Worm (Caenorhabditis elegans): ENCODE measurements around the gene nmur-3.

nmur-3 gene

DNA sequence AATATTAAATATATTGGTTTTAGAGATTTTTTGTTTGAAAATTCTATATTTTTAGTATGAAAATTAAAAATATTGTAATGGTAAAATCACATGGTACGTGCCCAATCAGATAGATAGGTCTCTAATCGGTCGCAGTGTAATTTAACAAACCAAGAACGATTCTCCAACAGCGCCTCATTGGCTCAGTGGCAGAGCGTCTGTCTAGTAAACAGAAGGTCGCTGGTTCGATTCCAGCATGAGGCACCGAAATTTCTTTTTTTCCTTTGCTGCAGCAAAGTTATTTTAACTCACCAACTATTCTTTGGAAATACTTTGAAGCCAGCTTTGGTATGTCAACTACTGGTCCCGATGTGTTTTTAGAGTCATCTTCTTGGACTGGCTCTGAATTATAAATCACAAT, 21.5 kb upstream of the nmur-3 start (continued):
- TF ChIP-seq tra-1 (GFP tag; IDR thresholded peaks at IDR 0.05) = peak; percentile 70; the same call in 1 of the 2 replicates
- TF ChIP-seq egl-27 (tag; optimal IDR thresholded peaks at IDR 0.05) = no peak
- no peak for TF ChIP-seq hif-1 (tag; optimal IDR thresholded peaks at IDR 0.05)
- TF ChIP-seq nhr-25 (tag; optimal IDR thresholded peaks at IDR 0.05; ENCODE audit: borderline replicate concordance, insufficient read depth) = no peak
- no peak for TF ChIP-seq unc-39 (tag; optimal IDR thresholded peaks at IDR 0.05)
- TF ChIP-seq skn-1 (tag; optimal IDR thresholded peaks at IDR 0.05) = no peak
- no peak for TF ChIP-seq dve-1 (tag; optimal IDR thresholded peaks at IDR 0.05; ENCODE audit: insufficient read depth)
- peak; percentile 13 to 75 for TF ChIP-seq daf-16 (GFP tag; optimal IDR thresholded peaks at IDR 0.05)
- TF ChIP-seq daf-16 (tag; optimal IDR thresholded peaks at IDR 0.05) = peak; percentile 73
- TF ChIP-seq aha-1 (tag) = no peak
- no peak for TF ChIP-seq ceh-82 (tag; optimal IDR thresholded peaks at IDR 0.05)
- TF ChIP-seq fos-1 (tag; optimal IDR thresholded peaks at IDR 0.05) = no peak
- peak; percentile 20 for TF ChIP-seq F10B5.3 (tag; optimal IDR thresholded peaks at IDR 0.05)
- no peak for TF ChIP-seq nhr-28 (tag; optimal IDR thresholded peaks at IDR 0.05)
- peak; percentile 41 for TF ChIP-seq nhr-102 (tag; optimal IDR thresholded peaks at IDR 0.05)
- TF ChIP-seq jun-1 (tag; optimal IDR thresholded peaks at IDR 0.05) = no peak
- no peak for TF ChIP-seq Y105C5A.15 (GFP tag; IDR thresholded peaks at IDR 0.05)
- TF ChIP-seq tag-97 (GFP tag; IDR thresholded peaks at IDR 0.05) = no peak
- peak; percentile 2 for TF ChIP-seq rbr-2 (tag; optimal IDR thresholded peaks at IDR 0.05)
- no peak for TF ChIP-seq mdt-29 (GFP tag; IDR thresholded peaks at IDR 0.05)
- no peak for TF ChIP-seq spr-1 (tag; optimal IDR thresholded peaks at IDR 0.05)
- TF ChIP-seq zag-1 (tag; optimal IDR thresholded peaks at IDR 0.05) = no peak
- TF ChIP-seq zip-11 (GFP tag; IDR thresholded peaks at IDR 0.05) = no peak
- no peak for TF ChIP-seq F37D6.2 (tag; optimal IDR thresholded peaks at IDR 0.05)
- TF ChIP-seq Y5F2A.4 (GFP tag; optimal IDR thresholded peaks at IDR 0.05) = peak; percentile 47
- TF ChIP-seq F26F4.8 (GFP tag; conservative IDR thresholded peaks at IDR 0.05) = 0 out of 2 replicates have a peak, but pooled peaks have one; percentile 43
- TF ChIP-seq lin-1 (GFP tag; IDR thresholded peaks at IDR 0.05) = 0 out of 2 replicates have a peak, but pooled peaks have one; percentile 14
- TF ChIP-seq nhr-48 (tag; optimal IDR thresholded peaks at IDR 0.05) = no peak
- TF ChIP-seq vab-7 (GFP tag; IDR thresholded peaks at IDR 0.05) = peak; percentile 73
- TF ChIP-seq nhr-237 (tag; optimal IDR thresholded peaks at IDR 0.05) = no peak
- TF ChIP-seq ces-1 (GFP tag; optimal IDR thresholded peaks at IDR 0.05) = no peak
- peak; percentile 77 for TF ChIP-seq egl-43 (GFP tag; IDR thresholded peaks at IDR 0.05)
- TF ChIP-seq nhr-76 (tag; optimal IDR thresholded peaks at IDR 0.05) = no peak
- no peak for TF ChIP-seq R02D3.7 (tag; optimal IDR thresholded peaks at IDR 0.05)
- TF ChIP-seq nhr-6 (tag; optimal IDR thresholded peaks at IDR 0.05) = no peak
- no peak for TF ChIP-seq ceh-62 (tag; optimal IDR thresholded peaks at IDR 0.05)
- TF ChIP-seq lim-7 (GFP tag; IDR thresholded peaks at IDR 0.05) = peak; percentile 91
- peak in 1 of 2 experiments; percentile 50 for TF ChIP-seq unc-62 (GFP tag; optimal IDR thresholded peaks at IDR 0.05 in 1 of 2)
- no peak for TF ChIP-seq unc-62 (tag; optimal IDR thresholded peaks at IDR 0.05)
- no peak for TF ChIP-seq nhr-11 (tag; optimal IDR thresholded peaks at IDR 0.05)
- peak; percentile 32; the same call in 1 of the 2 replicates for TF ChIP-seq ceh-20 (GFP tag; IDR thresholded peaks at IDR 0.05)
- TF ChIP-seq dmd-9 (GFP tag; IDR thresholded peaks at IDR 0.05) = no peak
- TF ChIP-seq hlh-30 (tag; optimal IDR thresholded peaks at IDR 0.05; ENCODE audit: insufficient read depth) = peak; percentile 82
- TF ChIP-seq mes-2 (tag; optimal IDR thresholded peaks at IDR 0.05; ENCODE audit: poor library complexity, severe bottlenecking) = peak; percentile 74
- peak; percentile 56; the same call in 1 of the 2 replicates for TF ChIP-seq ceh-44 (GFP tag; IDR thresholded peaks at IDR 0.05)
- TF ChIP-seq ceh-32 (tag; optimal IDR thresholded peaks at IDR 0.05; ENCODE audit: poor library complexity) = no peak
- no peak for TF ChIP-seq lin-15B (tag; optimal IDR thresholded peaks at IDR 0.05)
- TF ChIP-seq daf-8 (GFP tag; IDR thresholded peaks at IDR 0.05) = no peak
- no peak for TF ChIP-seq ama-1 (optimal IDR thresholded peaks at IDR 0.05)
- TF ChIP-seq dpl-1 (GFP tag; optimal IDR thresholded peaks at IDR 0.05) = no peak
- 0 out of 2 replicates have a peak, but pooled peaks have one; percentile 45 for TF ChIP-seq D1046.2 (GFP tag; IDR thresholded peaks at IDR 0.05)
- TF ChIP-seq hmg-1.1 (GFP tag; IDR thresholded peaks at IDR 0.05) = peak; percentile 71
- 0 out of 2 replicates have a peak, but pooled peaks have one; percentile 41 for TF ChIP-seq ctbp-1 (GFP tag; IDR thresholded peaks at IDR 0.05)
